Fruit fly (Drosophila melanogaster) whole organism, embryonic: Measurements from ENCODE around the gene Npc2f.

Source experiments
- Awh ChIP-seq: fragments of 200-800 bp; sonication (Bioruptor generic); IDR thresholded peaks from 2 replicates; pipeline ENCODE4, ENCODE4 v1.3.6; 2022; ENCODE audit warnings: missing biosample characterization, missing genetic modification characterization
- Bteb2 ChIP-seq: fragments of 200-800 bp; sonication (Bioruptor generic); optimal IDR thresholded peaks from 2 replicates; lab custom pipeline; 2016; ENCODE audit warnings: missing biosample characterization, missing genetic modification characterization
- CG10959 ChIP-seq: fragments of 200-800 bp; sonication (Bioruptor generic); IDR thresholded peaks from 2 replicates; pipeline ENCODE4 v1.3.6; 2022; ENCODE audit warnings: missing biosample characterization, missing genetic modification characterization
- CG11456 ChIP-seq: fragments of 200-800 bp; sonication (Bioruptor generic); IDR thresholded peaks from 3 replicates; pipeline ENCODE4 v1.3.6; 2022; ENCODE audit warnings: missing biosample characterization, missing genetic modification characterization
- CG12219 ChIP-seq: fragments of 200-800 bp; sonication (Bioruptor generic); optimal IDR thresholded peaks from 3 replicates; lab custom pipeline; 2018; ENCODE audit warnings: missing biosample characterization, mild to moderate bottlenecking, missing genetic modification characterization
- CG12769 ChIP-seq: fragments of 200-800 bp; sonication (Bioruptor generic); optimal IDR thresholded peaks from 2 replicates; lab custom pipeline; 2019; ENCODE audit warnings: missing biosample characterization, mild to moderate bottlenecking, missing genetic modification characterization, moderate library complexity
- CG18476 ChIP-seq: fragments of 200-800 bp; sonication (Bioruptor generic); optimal IDR thresholded peaks from 2 replicates; lab custom pipeline; 2016; ENCODE audit warnings: missing biosample characterization, mild to moderate bottlenecking, missing genetic modification characterization
- CG18764 ChIP-seq: fragments of 200-800 bp; sonication (Bioruptor generic); optimal IDR thresholded peaks from 3 replicates; lab custom pipeline; 2016; ENCODE audit warnings: missing biosample characterization, missing genetic modification characterization
- CG2129 ChIP-seq: fragments of 200-800 bp; sonication (Bioruptor generic); IDR thresholded peaks from 2 replicates; pipeline ENCODE4 v1.3.6; 2022; ENCODE audit warnings: missing biosample characterization, missing genetic modification characterization; ENCODE audit not compliant: partially characterized antibody
- CG2199 ChIP-seq: fragments of 200-800 bp; sonication (Bioruptor generic); IDR thresholded peaks from 3 replicates; pipeline ENCODE4 v1.3.6; 2022; ENCODE audit warnings: missing biosample characterization, missing genetic modification characterization
- CG2202 ChIP-seq: fragments of 200-800 bp; sonication (Bioruptor generic); optimal IDR thresholded peaks from 2 replicates; lab custom pipeline; 2018; ENCODE audit warnings: missing biosample characterization, mild to moderate bottlenecking, missing genetic modification characterization
- CG31365 ChIP-seq: fragments of 200-800 bp; sonication (Bioruptor generic); optimal IDR thresholded peaks from 2 replicates; lab custom pipeline; 2018; ENCODE audit warnings: missing biosample characterization, mild to moderate bottlenecking, missing genetic modification characterization
- CG31441 ChIP-seq: fragments of 200-800 bp; sonication (Bioruptor generic); IDR thresholded peaks from 2 replicates; pipeline ENCODE4 v1.3.6; 2022; ENCODE audit warnings: missing biosample characterization, missing genetic modification characterization
- CG3407 ChIP-seq: fragments of 200-800 bp; sonication (Bioruptor generic); optimal IDR thresholded peaks from 2 replicates; lab custom pipeline; 2018; ENCODE audit warnings: missing biosample characterization, mild to moderate bottlenecking, missing genetic modification characterization
- CG34224 ChIP-seq: fragments of 200-800 bp; sonication (Bioruptor generic); IDR thresholded peaks from 3 replicates; pipeline ENCODE4 v1.3.6; 2022; ENCODE audit warnings: missing biosample characterization, missing genetic modification characterization; ENCODE audit not compliant: partially characterized antibody
- CG4360 ChIP-seq: fragments of 200-800 bp; sonication (Bioruptor generic); IDR thresholded peaks from 2 replicates; pipeline ENCODE4 v1.3.6; 2022; ENCODE audit warnings: missing biosample characterization, missing genetic modification characterization
- CG4617 ChIP-seq: fragments of 200-800 bp; sonication (Bioruptor generic); optimal IDR thresholded peaks from 3 replicates; lab custom pipeline; 2016; ENCODE audit warnings: missing biosample characterization, missing genetic modification characterization, borderline replicate concordance
- CG5245 ChIP-seq: fragments of 200-800 bp; sonication (Bioruptor generic); optimal IDR thresholded peaks from 3 replicates; lab custom pipeline; 2016; ENCODE audit warnings: missing biosample characterization, missing genetic modification characterization
- CG6683 ChIP-seq: fragments of 200-800 bp; sonication (Bioruptor generic); optimal IDR thresholded peaks from 2 replicates; lab custom pipeline; 2017; ENCODE audit warnings: missing biosample characterization, mild to moderate bottlenecking, missing genetic modification characterization, missing genetic modification reagents
- CG6791 ChIP-seq: fragments of 200-800 bp; sonication (Bioruptor generic); IDR thresholded peaks from 3 replicates; pipeline ENCODE4 v1.3.6; 2022; ENCODE audit warnings: missing biosample characterization, missing genetic modification characterization; ENCODE audit not compliant: partially characterized antibody
- CG6854 ChIP-seq: fragments of 200-800 bp; sonication (Bioruptor generic); optimal IDR thresholded peaks from 3 replicates; lab custom pipeline; 2017; ENCODE audit warnings: missing biosample characterization, mild to moderate bottlenecking, missing genetic modification characterization
- CTCF ChIP-seq: fragments of 200-800 bp; sonication (Bioruptor generic); optimal IDR thresholded peaks from 2 replicates; lab custom pipeline; 2017; ENCODE audit warnings: missing biosample characterization, mild to moderate bottlenecking, missing genetic modification characterization, moderate library complexity
- CkIIα-i1 ChIP-seq: fragments of 200-800 bp; sonication (Bioruptor generic); IDR thresholded peaks from 2 replicates; pipeline ENCODE4 v1.3.6; 2022; ENCODE audit warnings: missing biosample characterization, missing genetic modification characterization
- Deaf1 ChIP-seq: fragments of 200-800 bp; optimal IDR thresholded peaks from 3 replicates; lab custom pipeline; 2019; ENCODE audit warnings: missing biosample characterization, mild to moderate bottlenecking, missing genetic modification characterization, moderate library complexity
- Dll ChIP-seq: fragments of 200-800 bp; sonication (Bioruptor generic); IDR thresholded peaks from 4 replicates; pipeline ENCODE4 v1.3.6; 2022; ENCODE audit warnings: missing biosample characterization, missing genetic modification characterization; ENCODE audit not compliant: partially characterized antibody
- Dp ChIP-seq: fragments of 200-800 bp; sonication (Bioruptor generic); optimal IDR thresholded peaks from 2 replicates; lab custom pipeline; 2018; ENCODE audit warnings: missing biosample characterization, mild to moderate bottlenecking, missing genetic modification characterization, moderate library complexity
- Dref ChIP-seq: fragments of 200-800 bp; sonication (Bioruptor generic); IDR thresholded peaks from 2 replicates; pipeline ENCODE4 v1.3.6; 2022; ENCODE audit warnings: missing biosample characterization, missing genetic modification characterization
- HLH4C ChIP-seq: fragments of 200-800 bp; sonication (Bioruptor generic); IDR thresholded peaks from 3 replicates; pipeline ENCODE4 v1.3.6; 2022; ENCODE audit warnings: missing biosample characterization, missing genetic modification characterization; ENCODE audit not compliant: partially characterized antibody
- Max ChIP-seq: fragments of 200-800 bp; sonication (Bioruptor generic); optimal IDR thresholded peaks from 2 replicates; lab custom pipeline; 2016; ENCODE audit warnings: missing biosample characterization, mild to moderate bottlenecking, missing genetic modification characterization
- Neu2 ChIP-seq: fragments of 200-800 bp; sonication (Bioruptor generic); optimal IDR thresholded peaks from 3 replicates; lab custom pipeline; 2016; ENCODE audit warnings: missing biosample characterization, missing genetic modification characterization, borderline replicate concordance
- Optix ChIP-seq: fragments of 200-800 bp; sonication (Bioruptor generic); IDR thresholded peaks from 3 replicates; pipeline ENCODE4 v1.3.6; 2022; ENCODE audit warnings: missing biosample characterization, missing genetic modification characterization
- Sry-δ ChIP-seq: fragments of 200-800 bp; sonication (Bioruptor generic); optimal IDR thresholded peaks from 2 replicates; lab custom pipeline; 2016; ENCODE audit warnings: missing biosample characterization, missing genetic modification characterization
- Stat92E ChIP-seq, 3 experiments: fragments of >200 bp in 2 of 3; fragments of 200-800 bp in 1 of 3; sonication (Bioruptor generic) in 1 of 3; optimal IDR thresholded peaks; 2 replicates each; lab custom pipeline; 2017 to 2019; ENCODE audit warnings: missing biosample characterization in 3 of 3, missing genetic modification characterization in 3 of 3, mild to moderate bottlenecking in 1 of 3, moderate library complexity in 1 of 3
- TFAM ChIP-seq: fragments of 200-800 bp; sonication (Bioruptor generic); optimal IDR thresholded peaks from 2 replicates; lab custom pipeline; 2017; ENCODE audit warnings: missing biosample characterization, missing genetic modification characterization, inconsistent platforms
- al ChIP-seq: fragments of 200-800 bp; sonication (Bioruptor generic); IDR thresholded peaks from 2 replicates; pipeline ENCODE4 v1.3.6; 2022; ENCODE audit warnings: missing biosample characterization, missing genetic modification characterization
- bigmax ChIP-seq: fragments of 200-800 bp; sonication (Bioruptor generic); optimal IDR thresholded peaks from 2 replicates; lab custom pipeline; 2018; ENCODE audit warnings: missing biosample characterization, mild to moderate bottlenecking, missing genetic modification characterization
- chinmo ChIP-seq: fragments of 200-800 bp; sonication (Bioruptor generic); IDR thresholded peaks from 4 replicates; pipeline ENCODE4 v1.3.6; 2022; ENCODE audit warnings: missing biosample characterization, missing genetic modification characterization; ENCODE audit not compliant: partially characterized antibody
- ems ChIP-seq: fragments of 200-800 bp; sonication (Bioruptor generic); optimal IDR thresholded peaks from 3 replicates; lab custom pipeline; 2016; ENCODE audit warnings: missing biosample characterization, missing genetic modification characterization
- fru ChIP-seq: fragments of >200 bp; optimal IDR thresholded peaks from 2 replicates; lab custom pipeline; 2017
- gcm2 ChIP-seq: fragments of 200-800 bp; sonication (Bioruptor generic); optimal IDR thresholded peaks from 2 replicates; lab custom pipeline; 2016; ENCODE audit warnings: missing biosample characterization, missing genetic modification characterization
- jigr1 ChIP-seq: fragments of 200-800 bp; sonication (Bioruptor generic); IDR thresholded peaks from 3 replicates; pipeline ENCODE4 v1.3.6; 2022; ENCODE audit warnings: missing biosample characterization, missing genetic modification characterization
- oc ChIP-seq: fragments of 200-800 bp; sonication (Bioruptor generic); optimal IDR thresholded peaks from 2 replicates; lab custom pipeline; 2018; ENCODE audit warnings: missing biosample characterization, mild to moderate bottlenecking, missing genetic modification characterization, moderate library complexity
- repo ChIP-seq: fragments of 200-800 bp; sonication (Bioruptor generic); optimal IDR thresholded peaks from 2 replicates; lab custom pipeline; 2016; ENCODE audit warnings: missing biosample characterization, missing genetic modification characterization
- sens ChIP-seq: fragments of 200-800 bp; sonication (Bioruptor generic); peaks from one replicate; lab custom pipeline; 2016; ENCODE audit warnings: missing biosample characterization, missing genetic modification characterization
- slou ChIP-seq: fragments of 200-800 bp; sonication (Bioruptor generic); optimal IDR thresholded peaks from 3 replicates; lab custom pipeline; 2016; ENCODE audit warnings: missing biosample characterization, missing genetic modification characterization
- sna ChIP-seq: fragments of 200-800 bp; sonication (Bioruptor generic); IDR thresholded peaks from 2 replicates; pipeline ENCODE4 v1.3.6; 2022; ENCODE audit warnings: missing biosample characterization, missing genetic modification characterization; ENCODE audit not compliant: partially characterized antibody
- sob ChIP-seq: fragments of 200-800 bp; sonication (Bioruptor generic); IDR thresholded peaks from 2 replicates; pipeline ENCODE4 v1.3.6; 2022; ENCODE audit warnings: missing biosample characterization, missing genetic modification characterization
- sqz ChIP-seq: fragments of 200-800 bp; sonication (Bioruptor generic); optimal IDR thresholded peaks from 3 replicates; lab custom pipeline; 2018; ENCODE audit warnings: missing biosample characterization, mild to moderate bottlenecking, missing genetic modification characterization
- stwl ChIP-seq: fragments of 200-800 bp; sonication (Bioruptor generic); optimal IDR thresholded peaks from 3 replicates; lab custom pipeline; 2018; ENCODE audit warnings: missing biosample characterization, mild to moderate bottlenecking, missing genetic modification characterization, moderate library complexity
- tin ChIP-seq: fragments of 200-800 bp; sonication (Bioruptor generic); optimal IDR thresholded peaks from 3 replicates; lab custom pipeline; 2016; ENCODE audit warnings: missing biosample characterization, missing genetic modification characterization
- unc-4 ChIP-seq: fragments of 200-800 bp; sonication (Bioruptor generic); IDR thresholded peaks from 2 replicates; pipeline ENCODE4 v1.3.6; 2022; ENCODE audit warnings: missing biosample characterization, missing genetic modification characterization; ENCODE audit not compliant: partially characterized antibody
- vnd ChIP-seq: fragments of 200-800 bp; sonication (Bioruptor generic); IDR thresholded peaks from 3 replicates; pipeline ENCODE4 v1.3.6; 2022; ENCODE audit warnings: missing biosample characterization, missing genetic modification characterization; ENCODE audit not compliant: partially characterized antibody

Gene Npc2f

dm6 chr3R:24148838-24149237, 11.1 kb downstream of the Npc2f start, which contains the start of gene Slimp (continued):
- peak; percentile 82 for TF ChIP-seq sens (GFP tag; lab: Kevin White, UChicago)
- no peak for TF ChIP-seq CG18476 (GFP tag; lab: Kevin White, UChicago)
- TF ChIP-seq unc-4 (GFP tag; lab: Robert Waterston, UW): no peak
- 0 out of 2 replicates have a peak, but pooled peaks have one; percentile 20 for TF ChIP-seq sob (GFP tag; lab: Robert Waterston, UW)
- TF ChIP-seq gcm2: no peak
- TF ChIP-seq Dref (GFP tag; lab: Robert Waterston, UW): no peak
- no peak for TF ChIP-seq CG12219 (GFP tag; lab: Kevin White, UChicago)
- no peak for TF ChIP-seq CG6683 (GFP tag; lab: Kevin White, UChicago)
- TF ChIP-seq CkIIα-i1 (GFP tag; lab: Robert Waterston, UW): no peak
- TF ChIP-seq CG6854: no peak
- TF ChIP-seq Dp: peak; percentile 29
- TF ChIP-seq bigmax (GFP tag; lab: Kevin White, UChicago): no peak
- no peak for TF ChIP-seq Awh
- no peak for TF ChIP-seq CG6791 (GFP tag; lab: Robert Waterston, UW)
- no peak for TF ChIP-seq Stat92E (GFP tag; optimal IDR thresholded peaks at IDR 0.05; lab: Kevin White, UChicago)
- TF ChIP-seq tin (GFP tag; lab: Kevin White, UChicago): peak; percentile 1
- no peak for TF ChIP-seq ems (GFP tag; lab: Kevin White, UChicago)
- TF ChIP-seq jigr1: no peak
- no peak for TF ChIP-seq Neu2 (GFP tag; lab: Kevin White, UChicago)
- peak; percentile 49 for TF ChIP-seq stwl (tag; lab: Kevin White, UChicago)
- no peak for TF ChIP-seq CG10959 (GFP tag; lab: Robert Waterston, UW)
- TF ChIP-seq sna (GFP tag; lab: Robert Waterston, UW): peak; percentile 20; the same call in 1 of the 2 replicates
- TF ChIP-seq CG31441 (GFP tag; lab: Robert Waterston, UW): 0 out of 2 replicates have a peak, but pooled peaks have one; percentile 24
- TF ChIP-seq oc (tag; lab: Kevin White, UChicago): no peak
- TF ChIP-seq CTCF: no peak
- no peak for TF ChIP-seq fru
- no peak for TF ChIP-seq CG4360 (GFP tag; lab: Robert Waterston, UW)
- TF ChIP-seq Dll (GFP tag; lab: Robert Waterston, UW): peak; percentile 52; the same call in 1 of the 4 replicates
- no peak for TF ChIP-seq slou (GFP tag; lab: Kevin White, UChicago)
- no peak for TF ChIP-seq Max (GFP tag; lab: Kevin White, UChicago)
- TF ChIP-seq HLH4C (GFP tag; lab: Robert Waterston, UW): no peak
- no peak for TF ChIP-seq CG5245 (GFP tag; lab: Kevin White, UChicago)
- peak; percentile 11 for TF ChIP-seq CG4617
- TF ChIP-seq CG34224 (GFP tag; lab: Robert Waterston, UW): no peak
- TF ChIP-seq vnd: no peak
- TF ChIP-seq CG2129 (GFP tag; lab: Robert Waterston, UW): no peak
- no peak for TF ChIP-seq chinmo
- no peak for TF ChIP-seq CG31365 (tag; lab: Kevin White, UChicago)
- no peak for TF ChIP-seq CG3407 (GFP tag; lab: Kevin White, UChicago)
- TF ChIP-seq al: no peak
- no peak for TF ChIP-seq Deaf1 (tag; lab: Kevin White, UChicago)
- TF ChIP-seq CG18764 (GFP tag; lab: Kevin White, UChicago): no peak
- TF ChIP-seq Optix: no peak
- no peak for TF ChIP-seq CG11456 (GFP tag; lab: Robert Waterston, UW)
- TF ChIP-seq repo (GFP tag; lab: Kevin White, UChicago): no peak
- no peak for TF ChIP-seq CG2199
- peak; percentile 69 for TF ChIP-seq sqz (GFP tag; lab: Kevin White, UChicago)
- no peak for TF ChIP-seq Bteb2
- TF ChIP-seq TFAM (GFP tag; lab: Kevin White, UChicago): no peak
- no peak for TF ChIP-seq CG12769 (tag; lab: Kevin White, UChicago)
- no peak for TF ChIP-seq CG2202 (tag; lab: Kevin White, UChicago)
- no peak for TF ChIP-seq Sry-δ (GFP tag; lab: Kevin White, UChicago)
